Worm (Caenorhabditis elegans): ENCODE data around the gene math-1.

The math-1 gene

ce11 chrII:2083726-2084179 lies 37.3 kb upstream of the math-1 start, which contains the start of the genes T16A1.5 and fbxc-49:
Gene T16A1.5, minus strand, starts transcription at chrII:2083826.
Gene fbxc-49, plus strand, starts transcription at chrII:2084129.
- TF ChIP-seq ZK337.2 (GFP tag; IDR thresholded peaks at IDR 0.05), result peak; percentile 37; the same call in 1 of the 2 replicates
- TF ChIP-seq Y5F2A.4 (GFP tag; optimal IDR thresholded peaks at IDR 0.05), result no peak
- no peak for TF ChIP-seq set-16 (GFP tag; IDR thresholded peaks at IDR 0.05)
- no peak for TF ChIP-seq dmd-8 (GFP tag; IDR thresholded peaks at IDR 0.05)
- no peak for TF ChIP-seq mxl-3 (GFP tag; optimal IDR thresholded peaks at IDR 0.05)
- TF ChIP-seq fkh-10 (GFP tag; optimal IDR thresholded peaks at IDR 0.05), result no peak
- TF ChIP-seq aha-1 (tag), result peak; percentile 74

- no peak for TF ChIP-seq mxl-3 (GFP tag; optimal IDR thresholded peaks at IDR 0.05)
- no peak for TF ChIP-seq F37D6.2 (tag; optimal IDR thresholded peaks at IDR 0.05)
- TF ChIP-seq lin-15B (tag; optimal IDR thresholded peaks at IDR 0.05), result no peak
- TF ChIP-seq ZK546.5 (tag; optimal IDR thresholded peaks at IDR 0.05), result no peak
- no peak for TF ChIP-seq R02D3.7 (tag; optimal IDR thresholded peaks at IDR 0.05)
- no peak for TF ChIP-seq hlh-11 (tag; optimal IDR thresholded peaks at IDR 0.05)
- TF ChIP-seq mxl-2 (GFP tag; conservative IDR thresholded peaks at IDR 0.05), result no peak
- TF ChIP-seq snpc-1.2 (GFP tag; IDR thresholded peaks at IDR 0.05), result no peak
- no peak for TF ChIP-seq daf-19 (GFP tag; conservative IDR thresholded peaks at IDR 0.05)
- no peak for TF ChIP-seq skn-1 (tag; optimal IDR thresholded peaks at IDR 0.05)
- no peak for TF ChIP-seq fos-1 (tag; optimal IDR thresholded peaks at IDR 0.05)
- no peak for TF ChIP-seq vab-7 (GFP tag; IDR thresholded peaks at IDR 0.05)
- no peak for TF ChIP-seq T20F7.1 (GFP tag; optimal IDR thresholded peaks at IDR 0.05)
- no peak for TF ChIP-seq mdl-1 (tag; optimal IDR thresholded peaks at IDR 0.05)
- TF ChIP-seq mdt-29 (GFP tag; IDR thresholded peaks at IDR 0.05), result no peak
- TF ChIP-seq aha-1 (tag), result no peak
- no peak for TF ChIP-seq egl-27 (tag; optimal IDR thresholded peaks at IDR 0.05)
Measured at ce11 chrII:2081257-2081656, 34.8 kb upstream of the math-1 start, which contains the start of gene T16A1.4. Gene T16A1.4, plus strand, starts transcription at chrII:2081557.

- TF ChIP-seq F44E2.7 (GFP tag; IDR thresholded peaks at IDR 0.05) (no peak), Y75B8A.6 (GFP tag; IDR thresholded peaks at IDR 0.05) (no peak), ZK337.2 (GFP tag; IDR thresholded peaks at IDR 0.05) (no peak), madf-9 (GFP tag; conservative IDR thresholded peaks at IDR 0.05) (no peak), attf-4 (tag; optimal IDR thresholded peaks at IDR 0.05) (no peak), F26F4.8 (GFP tag; conservative IDR thresholded peaks at IDR 0.05) (no peak), vab-7 (GFP tag; IDR thresholded peaks at IDR 0.05) (no peak), sdz-12 (GFP tag; optimal IDR thresholded peaks at IDR 0.05) (no peak), fos-1 (tag; optimal IDR thresholded peaks at IDR 0.05) (no peak), nhr-10 (tag; optimal IDR thresholded peaks at IDR 0.05) (no peak), tag-97 (GFP tag; IDR thresholded peaks at IDR 0.05) (no peak), zfp-3 (GFP tag; conservative IDR thresholded peaks at IDR 0.05) (no peak), aly-2 (tag; optimal IDR thresholded peaks at IDR 0.05) (no peak), lim-7 (GFP tag; IDR thresholded peaks at IDR 0.05) (no peak), ZK546.5 (tag; optimal IDR thresholded peaks at IDR 0.05) (no peak), mep-1 (tag; optimal IDR thresholded peaks at IDR 0.05) (no peak)
Measured at ce11 chrII:2080425-2080824, 34.0 kb upstream of the math-1 start, which contains the start of gene F07E5.9. Gene F07E5.9, minus strand, starts transcription at chrII:2080525.

ce11 chrII:2076467-2076866 lies 30.0 kb upstream of the math-1 start:
- TF ChIP-seq mdl-1 (tag; optimal IDR thresholded peaks at IDR 0.05) (no peak), gei-8 (GFP tag; optimal IDR thresholded peaks at IDR 0.05) (no peak), dmd-9 (GFP tag; IDR thresholded peaks at IDR 0.05) (no peak), unc-62 (GFP tag; optimal IDR thresholded peaks at IDR 0.05 in 1 of 2) (peak in 1 of 2 experiments; percentile 95), unc-62 (tag; optimal IDR thresholded peaks at IDR 0.05) (no peak)

Measured in whole organism, L4 larva.